Fruit fly (Drosophila melanogaster): ENCODE results near the gene CG43331.

DNA sequence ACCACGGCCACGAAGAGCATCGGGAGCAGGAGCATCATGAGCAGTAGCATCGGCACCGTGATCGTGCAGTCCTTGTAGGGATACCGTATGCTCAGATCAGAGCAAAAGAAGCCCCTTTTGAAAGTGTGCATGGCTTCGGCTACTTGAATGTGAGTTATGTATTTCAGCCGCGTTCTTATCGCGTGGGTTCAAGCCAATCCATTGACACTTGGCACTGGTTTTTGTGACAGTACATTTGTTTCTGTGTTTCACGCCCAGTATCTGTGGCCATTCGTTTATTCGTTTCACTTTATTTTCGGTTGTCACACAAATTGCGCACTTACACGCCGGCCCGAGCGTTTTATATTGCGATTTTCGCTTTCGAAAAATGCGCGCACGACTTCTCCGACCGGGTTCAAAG lies 43.2 kb downstream of the CG43331 start:
- no peak for TF ChIP-seq Sin3A (optimal IDR thresholded peaks at IDR 0.05)
- TF ChIP-seq ttk (optimal IDR thresholded peaks at IDR 0.05) = no peak
- no peak for TF ChIP-seq psq (optimal IDR thresholded peaks at IDR 0.05)
- TF ChIP-seq insv (optimal IDR thresholded peaks at IDR 0.05) = no peak
- no peak for TF ChIP-seq h (optimal IDR thresholded peaks at IDR 0.05)
- TF ChIP-seq Myc (optimal IDR thresholded peaks at IDR 0.05) = no peak

All from Kc167 (cell line).